Worm (Caenorhabditis elegans): ENCODE results near the gene fipr-4.

Gene fipr-4

DNA sequence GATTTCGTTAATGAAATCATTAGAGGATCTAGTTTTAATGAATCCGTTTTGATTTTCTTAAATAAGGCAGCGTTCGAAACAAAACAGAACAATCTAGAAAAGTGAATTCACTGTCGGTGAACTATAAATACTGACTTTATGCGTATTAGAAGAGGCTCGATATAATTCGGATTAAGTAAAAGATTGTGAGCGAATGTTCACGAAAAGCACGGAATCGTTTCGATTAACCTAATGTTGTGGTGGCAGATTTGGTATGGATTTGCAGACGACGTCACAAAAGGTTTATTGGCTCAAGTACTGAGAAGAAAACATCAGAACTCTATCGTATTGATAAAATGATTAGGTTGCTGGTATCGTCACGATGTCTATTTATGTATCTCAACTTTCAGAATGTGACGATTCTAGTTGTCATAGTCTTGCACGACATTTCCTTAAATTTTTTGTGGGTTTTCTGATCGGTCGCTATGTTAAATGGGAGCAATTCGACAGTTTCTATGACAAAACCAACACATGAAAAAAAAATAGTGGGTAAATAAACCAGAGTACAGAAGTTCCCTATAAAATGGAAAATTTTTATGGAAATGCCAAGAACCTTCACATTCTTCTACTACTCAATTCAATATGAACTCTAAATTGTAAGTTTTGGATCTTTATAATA is 1.1 kb upstream of the fipr-4 start, which contains the start of the genes pyt-1 and fipr-7:
Gene pyt-1, minus strand, starts transcription at position 101 of the 658 bp plus-strand sequence.
Gene fipr-7, plus strand, starts transcription at position 608 of the 658 bp plus-strand sequence.
- TF ChIP-seq ceh-18 (tag; optimal IDR thresholded peaks at IDR 0.05) (no peak), ceh-9 (tag; optimal IDR thresholded peaks at IDR 0.05) (no peak), T23F11.4 (GFP tag; optimal IDR thresholded peaks at IDR 0.05) (no peak), nhr-11 (tag; optimal IDR thresholded peaks at IDR 0.05) (no peak), dmd-4 (tag; optimal IDR thresholded peaks at IDR 0.05; ENCODE audit: borderline replicate concordance) (no peak), nfya-1 (tag; optimal IDR thresholded peaks at IDR 0.05) (no peak), ahr-1 (tag; optimal IDR thresholded peaks at IDR 0.05) (no peak), zip-5 (tag; optimal IDR thresholded peaks at IDR 0.05) (no peak)

DNA sequence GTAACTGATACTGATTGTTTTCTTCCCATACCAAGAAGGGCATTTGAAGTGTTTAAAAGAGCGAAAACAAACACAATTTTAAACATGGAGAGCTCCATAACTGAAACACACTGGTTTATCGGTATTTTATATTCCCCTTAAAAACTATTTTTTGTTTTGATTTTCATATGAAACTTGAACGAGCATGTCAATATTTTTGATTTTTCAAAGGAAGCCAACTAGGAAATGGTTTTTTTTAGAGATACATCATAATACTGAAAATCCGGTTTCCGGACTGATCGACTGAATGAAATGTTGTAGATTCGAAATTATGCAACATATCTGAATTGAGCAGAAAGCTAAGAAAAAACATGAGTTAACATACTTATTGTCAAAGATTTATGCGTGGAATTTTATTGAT is 927 bp downstream of the fipr-4 start, which contains the start of gene ttr-19:
Gene ttr-19, minus strand, starts transcription at position 101 of the 400 bp plus-strand sequence.
- TF ChIP-seq ref-2 (tag; optimal IDR thresholded peaks at IDR 0.05) (no peak), sox-2 (GFP tag; IDR thresholded peaks at IDR 0.05) (no peak)

ce11 chrV:10225610-10226009 is 2.6 kb downstream of the fipr-4 start, which contains the start of gene daf-36:
Gene daf-36, minus strand, starts transcription at chrV:10225710.
- no peak for TF ChIP-seq dmd-4 (tag; optimal IDR thresholded peaks at IDR 0.05; ENCODE audit: borderline replicate concordance)
- TF ChIP-seq nfya-1 (tag; optimal IDR thresholded peaks at IDR 0.05): no peak
- no peak for TF ChIP-seq hlh-15 (tag; optimal IDR thresholded peaks at IDR 0.05)
- no peak for TF ChIP-seq K09A11.1 (tag; optimal IDR thresholded peaks at IDR 0.05; ENCODE audit: insufficient read depth)
- no peak for TF ChIP-seq C38D4.7 (GFP tag; optimal IDR thresholded peaks at IDR 0.05)
- TF ChIP-seq pqm-1 (tag; optimal IDR thresholded peaks at IDR 0.05): no peak
- no peak for TF ChIP-seq C08G9.2 (tag; optimal IDR thresholded peaks at IDR 0.05)
- TF ChIP-seq odd-2 (tag; optimal IDR thresholded peaks at IDR 0.05): no peak
- TF ChIP-seq hlh-13 (GFP tag; optimal IDR thresholded peaks at IDR 0.05): no peak
- no peak for TF ChIP-seq pag-3 (tag; optimal IDR thresholded peaks at IDR 0.05; ENCODE audit: borderline replicate concordance)

DNA sequence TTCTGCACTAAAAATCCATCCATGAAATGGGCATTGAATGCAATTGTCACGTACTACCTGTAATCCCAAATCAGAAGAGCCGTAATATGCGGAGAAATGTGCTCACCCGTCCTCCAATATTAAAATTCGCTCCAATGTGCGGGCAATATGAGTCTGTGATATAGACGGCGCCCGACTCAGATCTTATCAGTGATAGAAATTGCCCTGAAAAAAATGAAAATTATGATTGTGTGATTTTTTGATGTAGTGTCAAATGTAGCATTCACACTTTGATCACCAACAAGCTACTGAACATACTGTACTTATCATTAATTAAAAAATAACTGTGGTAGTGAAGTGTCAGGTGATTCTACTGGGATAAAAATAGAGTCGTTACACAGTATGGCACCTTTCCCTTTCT is 3.6 kb downstream of the fipr-4 start:
- no peak for TF ChIP-seq K09A11.1 (tag; optimal IDR thresholded peaks at IDR 0.05; ENCODE audit: insufficient read depth)
- no peak for TF ChIP-seq C08G9.2 (tag; optimal IDR thresholded peaks at IDR 0.05)
- TF ChIP-seq unc-42 (tag; optimal IDR thresholded peaks at IDR 0.05): no peak
- TF ChIP-seq hlh-15 (tag; optimal IDR thresholded peaks at IDR 0.05): no peak
- TF ChIP-seq pqm-1 (tag; optimal IDR thresholded peaks at IDR 0.05): no peak
- no peak for TF ChIP-seq elt-4 (tag; optimal IDR thresholded peaks at IDR 0.05)
- no peak for TF ChIP-seq ets-4 (tag; optimal IDR thresholded peaks at IDR 0.05)

DNA sequence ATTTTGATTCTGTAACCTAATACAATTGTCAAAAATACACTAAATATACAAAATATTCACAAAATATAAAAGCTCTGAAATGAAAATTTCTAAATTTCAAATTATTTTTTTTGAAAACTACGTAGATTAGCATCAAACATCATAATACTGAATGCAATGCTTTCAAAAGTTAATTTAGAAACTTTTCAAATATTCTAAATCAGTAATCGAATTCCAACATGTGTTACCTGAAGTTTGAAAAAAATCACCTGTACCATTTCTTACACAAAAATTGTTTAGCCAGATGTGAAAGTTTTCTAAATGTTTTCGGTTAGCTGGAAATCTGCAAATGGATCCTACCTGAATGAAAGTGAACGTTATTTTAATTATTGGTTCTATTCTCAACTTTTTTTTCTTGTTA is 6.3 kb downstream of the fipr-4 start, which contains the start of gene C12D8.20:
Gene C12D8.20, plus strand, starts transcription at position 301 of the 400 bp plus-strand sequence.
- TF ChIP-seq pax-1 (tag; optimal IDR thresholded peaks at IDR 0.05): no peak
- no peak for TF ChIP-seq ceh-30 (tag; optimal IDR thresholded peaks at IDR 0.05)
- no peak for TF ChIP-seq pha-2 (tag; optimal IDR thresholded peaks at IDR 0.05)
- no peak for TF ChIP-seq madf-2 (tag; optimal IDR thresholded peaks at IDR 0.05)
- TF ChIP-seq C38D4.7 (GFP tag; optimal IDR thresholded peaks at IDR 0.05): no peak
- no peak for TF ChIP-seq K09A11.1 (tag; optimal IDR thresholded peaks at IDR 0.05; ENCODE audit: insufficient read depth)
- TF ChIP-seq che-1 (tag; optimal IDR thresholded peaks at IDR 0.05): no peak
- TF ChIP-seq hlh-15 (tag; optimal IDR thresholded peaks at IDR 0.05): no peak
- no peak for TF ChIP-seq ttx-3 (tag; optimal IDR thresholded peaks at IDR 0.05)
- no peak for TF ChIP-seq unc-55 (GFP tag; optimal IDR thresholded peaks at IDR 0.05)
- TF ChIP-seq lim-6 (tag; optimal IDR thresholded peaks at IDR 0.05): no peak
- TF ChIP-seq ztf-16 (tag; optimal IDR thresholded peaks at IDR 0.05): no peak
- no peak for TF ChIP-seq nhr-232 (tag; optimal IDR thresholded peaks at IDR 0.05)
- TF ChIP-seq elt-4 (tag; optimal IDR thresholded peaks at IDR 0.05): no peak
- no peak for TF ChIP-seq ref-2 (tag; optimal IDR thresholded peaks at IDR 0.05)
